Worm (Caenorhabditis elegans): ENCODE measurements around the gene gna-1.

The gna-1 gene

ce11 chrV:10350054-10350453 is 30.1 kb upstream of the gna-1 start, which contains the start of gene K07C5.9:
Gene K07C5.9, minus strand, starts transcription at chrV:10350154.
- TF ChIP-seq snpc-4 (GFP tag; optimal IDR thresholded peaks at IDR 0.05) (no peak), snpc-4 (tag; optimal IDR thresholded peaks at IDR 0.05) (no peak), mel-28 (tag; optimal IDR thresholded peaks at IDR 0.05; ENCODE audit: borderline replicate concordance) (no peak), dox-1 (GFP tag; IDR thresholded peaks at IDR 0.05) (no peak), unc-130 (GFP tag; optimal IDR thresholded peaks at IDR 0.05) (no peak), dpl-1 (GFP tag; optimal IDR thresholded peaks at IDR 0.05) (no peak), F49E8.2 (tag; optimal IDR thresholded peaks at IDR 0.05; ENCODE audit: insufficient read depth) (no peak), B0336.3 (GFP tag; IDR thresholded peaks at IDR 0.05) (no peak), lin-35 (GFP tag; optimal IDR thresholded peaks at IDR 0.05) (no peak), lsy-27 (tag; optimal IDR thresholded peaks at IDR 0.05; ENCODE audit: borderline replicate concordance, insufficient read depth) (no peak), snpc-3.4 (tag; optimal IDR thresholded peaks at IDR 0.05) (peak; percentile 6), mcd-1 (GFP tag; IDR thresholded peaks at IDR 0.05) (no peak), ekl-4 (GFP tag; IDR thresholded peaks at IDR 0.05) (0 out of 2 replicates have a peak, but pooled peaks have one; percentile 26), ztf-26 (tag; optimal IDR thresholded peaks at IDR 0.05) (no peak), let-607 (tag; optimal IDR thresholded peaks at IDR 0.05) (no peak), bed-1 (GFP tag; IDR thresholded peaks at IDR 0.05) (no peak), madf-6 (GFP tag; IDR thresholded peaks at IDR 0.05) (0 out of 2 replicates have a peak, but pooled peaks have one; percentile 43), nhr-90 (tag; optimal IDR thresholded peaks at IDR 0.05) (no peak)

ce11 chrV:10342904-10343303 is 23.0 kb upstream of the gna-1 start, which contains the start of gene K07C5.3:
Gene K07C5.3, plus strand, starts transcription at chrV:10343032.
- TF ChIP-seq mes-4 (tag; optimal IDR thresholded peaks at IDR 0.05) (no peak), ekl-4 (GFP tag; IDR thresholded peaks at IDR 0.05) (0 out of 2 replicates have a peak, but pooled peaks have one; percentile 59), B0336.3 (GFP tag; IDR thresholded peaks at IDR 0.05) (0 out of 2 replicates have a peak, but pooled peaks have one; percentile 11), atf-7 (tag; optimal IDR thresholded peaks at IDR 0.05) (peak; percentile 27), F57C9.4 (tag; optimal IDR thresholded peaks at IDR 0.05) (no peak), F10E7.11 (tag; optimal IDR thresholded peaks at IDR 0.05) (peak; percentile 56), lin-35 (GFP tag; optimal IDR thresholded peaks at IDR 0.05) (no peak), B0019.2 (GFP tag; conservative IDR thresholded peaks at IDR 0.05) (no peak), repo-1 (tag; optimal IDR thresholded peaks at IDR 0.05) (no peak), chd-7 (tag; optimal IDR thresholded peaks at IDR 0.05) (peak; percentile 38), him-1 (tag; optimal IDR thresholded peaks at IDR 0.05) (no peak), lsl-1 (GFP tag; optimal IDR thresholded peaks at IDR 0.05) (no peak), tbp1 (GFP tag; optimal IDR thresholded peaks at IDR 0.05) (no peak), aptf-3 (GFP tag; IDR thresholded peaks at IDR 0.05) (0 out of 2 replicates have a peak, but pooled peaks have one; percentile 71), zim-3 (tag; optimal IDR thresholded peaks at IDR 0.05) (no peak), cebp-1 (GFP tag; IDR thresholded peaks at IDR 0.05) (no peak), cebp-1 (tag; optimal IDR thresholded peaks at IDR 0.05) (peak; percentile 9), pbrm-1 (GFP tag; IDR thresholded peaks at IDR 0.05) (peak; percentile 48; the same call in 1 of the 2 replicates), die-1 (tag; optimal IDR thresholded peaks at IDR 0.05) (no peak), Y79H2A.3 (GFP tag; conservative IDR thresholded peaks at IDR 0.05) (peak; percentile 66; the same call in 1 of the 2 replicates), D2030.7 (GFP tag; IDR thresholded peaks at IDR 0.05) (peak; percentile 15; the same call in 1 of the 2 replicates), efl-1 (GFP tag; optimal IDR thresholded peaks at IDR 0.05) (no peak), ceh-79 (tag; optimal IDR thresholded peaks at IDR 0.05) (peak; percentile 39), athp-1 (tag; optimal IDR thresholded peaks at IDR 0.05) (peak; percentile 74), attf-6 (GFP tag; IDR thresholded peaks at IDR 0.05) (0 out of 2 replicates have a peak, but pooled peaks have one; percentile 17), hmg-1.2 (GFP tag; IDR thresholded peaks at IDR 0.05) (0 out of 2 replicates have a peak, but pooled peaks have one; percentile 6), let-607 (tag; optimal IDR thresholded peaks at IDR 0.05) (no peak), akir-1 (GFP tag; optimal IDR thresholded peaks at IDR 0.05) (no peak), sdz-38 (tag; optimal IDR thresholded peaks at IDR 0.05) (no peak), tbx-9 (tag; optimal IDR thresholded peaks at IDR 0.05; ENCODE audit: borderline replicate concordance) (no peak), unc-62 (GFP tag; optimal IDR thresholded peaks at IDR 0.05) (no peak), F33H1.4 (GFP tag; IDR thresholded peaks at IDR 0.05) (no peak; the same call in 1 of the 2 replicates), F39B2.1 (GFP tag; IDR thresholded peaks at IDR 0.05) (peak; percentile 71; the same call in 1 of the 2 replicates)
